Fruit fly (Drosophila melanogaster): ENCODE measurements around the gene Cyp6a16.

Gene Cyp6a16

dm6 chr2L:5610108-5610507 is 13.5 kb downstream of the Cyp6a16 start (continued):
- TF ChIP-seq peb (GFP tag; IDR thresholded peaks at IDR 0.05) (no peak), TFAM (GFP tag; optimal IDR thresholded peaks at IDR 0.05) (no peak), CG10267 (tag; optimal IDR thresholded peaks at IDR 0.05) (peak; percentile 21), CG17385 (GFP tag; optimal IDR thresholded peaks at IDR 0.05) (peak; percentile 25), Sry-β (GFP tag; optimal IDR thresholded peaks at IDR 0.05) (no peak), CG9817 (tag; optimal IDR thresholded peaks at IDR 0.05) (no peak), wor (GFP tag; IDR thresholded peaks at IDR 0.05) (no peak), CG11695 (GFP tag; IDR thresholded peaks at IDR 0.05) (no peak), dimm (GFP tag; IDR thresholded peaks at IDR 0.05) (no peak), fd64A (GFP tag; optimal IDR thresholded peaks at IDR 0.05) (no peak), ab (GFP tag; optimal IDR thresholded peaks at IDR 0.05) (no peak), ems (GFP tag; optimal IDR thresholded peaks at IDR 0.05) (peak; percentile 22), trh (GFP tag; optimal IDR thresholded peaks at IDR 0.05) (no peak), CG13424 (tag; optimal IDR thresholded peaks at IDR 0.05) (peak; percentile 28), bsh (GFP tag; optimal IDR thresholded peaks at IDR 0.05) (no peak), dmrt11E (tag; optimal IDR thresholded peaks at IDR 0.05) (peak; percentile 47), CG14860 (GFP tag; IDR thresholded peaks at IDR 0.05; ENCODE audit: partially characterized antibody) (no peak), grau (tag; optimal IDR thresholded peaks at IDR 0.05) (no peak), CG10565 (GFP tag; optimal IDR thresholded peaks at IDR 0.05) (no peak), Hr3 (GFP tag; optimal IDR thresholded peaks at IDR 0.05) (no peak), Dip3 (GFP tag; optimal IDR thresholded peaks at IDR 0.05) (no peak), maf-S (GFP tag; optimal IDR thresholded peaks at IDR 0.05) (no peak), B-H1 (GFP tag; IDR thresholded peaks at IDR 0.05) (no peak), CG30431 (GFP tag; optimal IDR thresholded peaks at IDR 0.05) (no peak), Dll (GFP tag; IDR thresholded peaks at IDR 0.05; ENCODE audit: partially characterized antibody) (no peak), disco-r (GFP tag; optimal IDR thresholded peaks at IDR 0.05) (no peak), lola (GFP tag; optimal IDR thresholded peaks at IDR 0.05) (peak in 1 of 3 experiments; percentile 48), Ravus (GFP tag; IDR thresholded peaks at IDR 0.05) (no peak), CG5245 (GFP tag; optimal IDR thresholded peaks at IDR 0.05) (no peak), Drgx (GFP tag; IDR thresholded peaks at IDR 0.05) (no peak), CG4854 (GFP tag; optimal IDR thresholded peaks at IDR 0.05) (no peak), CG7357 (GFP tag; IDR thresholded peaks at IDR 0.05) (no peak), ewg (GFP tag; optimal IDR thresholded peaks at IDR 0.05) (peak; percentile 16), CG2199 (GFP tag; IDR thresholded peaks at IDR 0.05) (no peak), chif (GFP tag; optimal IDR thresholded peaks at IDR 0.05) (peak in 1 of 2 experiments; percentile 21), CG15514 (GFP tag; optimal IDR thresholded peaks at IDR 0.05) (no peak), CG4404 (GFP tag; IDR thresholded peaks at IDR 0.05) (no peak), CG10979 (tag; optimal IDR thresholded peaks at IDR 0.05) (no peak), HHEX (GFP tag; optimal IDR thresholded peaks at IDR 0.05) (peak; percentile 17), CG8765 (GFP tag; IDR thresholded peaks at IDR 0.05) (no peak), lbe (GFP tag; optimal IDR thresholded peaks at IDR 0.05) (no peak), Six4 (GFP tag; optimal IDR thresholded peaks at IDR 0.05) (no peak), CHES-1-like (GFP tag; optimal IDR thresholded peaks at IDR 0.05) (no peak), Ada2b (GFP tag; IDR thresholded peaks at IDR 0.05) (peak; percentile 16; the same call in 1 of the 2 replicates), CG10959 (GFP tag; IDR thresholded peaks at IDR 0.05) (no peak), CG18262 (tag; optimal IDR thresholded peaks at IDR 0.05) (no peak), CG11504 (tag; optimal IDR thresholded peaks at IDR 0.05) (peak; percentile 68), nerfin-2 (GFP tag; IDR thresholded peaks at IDR 0.05; ENCODE audit: partially characterized antibody) (no peak), Ets97D (GFP tag; optimal IDR thresholded peaks at IDR 0.05) (no peak), Myb (GFP tag; optimal IDR thresholded peaks at IDR 0.05) (no peak), cg (GFP tag; optimal IDR thresholded peaks at IDR 0.05) (no peak)

Measured in whole organism, embryonic.